Fruit fly (Drosophila melanogaster): ENCODE measurements around the gene Fhos.

DNA sequence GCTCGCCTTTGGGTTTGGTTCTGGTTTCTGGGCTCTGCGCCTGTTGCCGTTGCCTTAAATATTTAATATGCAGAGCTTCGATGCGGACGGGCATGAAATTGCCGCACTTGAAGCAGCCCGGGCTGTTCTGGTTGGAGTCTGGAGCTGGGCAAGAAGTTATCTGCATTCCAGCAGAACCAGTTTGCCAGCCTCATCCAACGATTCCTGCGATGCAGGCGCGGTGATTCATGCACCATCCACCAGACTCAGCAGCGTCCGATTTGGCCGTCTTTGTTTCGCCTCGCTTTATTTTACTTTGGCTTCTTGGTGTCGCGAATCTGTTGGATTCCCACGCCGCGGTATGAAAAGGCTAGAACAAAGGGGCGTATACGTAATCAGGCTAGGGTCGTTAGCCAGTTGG, 66.0 kb downstream of the Fhos start:
- TF ChIP-seq Gug (GFP tag; IDR thresholded peaks at IDR 0.05) (no peak), Lpt (GFP tag; optimal IDR thresholded peaks at IDR 0.05) (no peak), CG6854 (GFP tag; optimal IDR thresholded peaks at IDR 0.05) (peak; percentile 34), Blimp-1 (GFP tag; optimal IDR thresholded peaks at IDR 0.05) (no peak), esn (GFP tag; optimal IDR thresholded peaks at IDR 0.05) (no peak), CG8632 (GFP tag; optimal IDR thresholded peaks at IDR 0.05) (no peak), lz (GFP tag; optimal IDR thresholded peaks at IDR 0.05) (no peak), CG31627 (GFP tag; optimal IDR thresholded peaks at IDR 0.05) (no peak), CG16779 (tag; optimal IDR thresholded peaks at IDR 0.05) (no peak), vri (GFP tag; optimal IDR thresholded peaks at IDR 0.05) (no peak), spab (GFP tag; optimal IDR thresholded peaks at IDR 0.05) (no peak), CG8119 (GFP tag; IDR thresholded peaks at IDR 0.05) (no peak), dsx (GFP tag; optimal IDR thresholded peaks at IDR 0.05; ENCODE audit: poor library complexity, severe bottlenecking) (no peak)
